Worm (Caenorhabditis elegans) whole organism, mixed stage, embryonic: ENCODE measurements around the gene ipla-7.

ENCODE experiments used
- blmp-1 ChIP-seq: fragments of 150-350 bp; optimal IDR thresholded peaks from 2 replicates; lab custom pipeline; 2014; ENCODE audit warnings: missing biosample characterization, missing genetic modification characterization
- ceh-39 ChIP-seq: fragments of 150-350 bp; optimal IDR thresholded peaks from 2 replicates; lab custom pipeline; 2014; ENCODE audit warnings: missing biosample characterization, missing genetic modification characterization
- ces-1 ChIP-seq: fragments of 150-350 bp; optimal IDR thresholded peaks from 2 replicates; lab custom pipeline; 2014; ENCODE audit warnings: missing biosample characterization, missing genetic modification reagents, missing genetic modification characterization
- elt-1 ChIP-seq: sonication (generic microtip); optimal IDR thresholded peaks from 2 replicates; lab custom pipeline; 2017; ENCODE audit warnings: missing genetic modification characterization, mild to moderate bottlenecking, missing compliant biosample characterization, antibody characterized with exemption, moderate library complexity, borderline replicate concordance; ENCODE audit not compliant: insufficient read depth
- snpc-4 ChIP-seq: fragments of 150-350 bp; optimal IDR thresholded peaks from 2 replicates; lab custom pipeline; 2014; ENCODE audit warnings: missing biosample characterization, missing genetic modification characterization
- unc-39 ChIP-seq: fragments of 150-350 bp; optimal IDR thresholded peaks from 2 replicates; lab custom pipeline; 2014; ENCODE audit warnings: missing biosample characterization, missing genetic modification characterization
- unc-62 ChIP-seq: fragments of 150-350 bp; optimal IDR thresholded peaks from 2 replicates; lab custom pipeline; 2014; ENCODE audit warnings: missing biosample characterization, missing genetic modification reagents, missing genetic modification characterization

ce11 chrIV:10066456-10066855 lies 3.8 kb upstream of the ipla-7 start:
- no peak for TF ChIP-seq elt-1 (tag; lab: Kevin White, UChicago)
- no peak for TF ChIP-seq snpc-4 (tag; lab: Kevin White, UChicago)
- TF ChIP-seq unc-62 (GFP tag; lab: Kevin White, UChicago): no peak
- no peak for TF ChIP-seq unc-39 (tag; lab: Kevin White, UChicago)
- no peak for TF ChIP-seq ces-1 (GFP tag; lab: Kevin White, UChicago)
- no peak for TF ChIP-seq ceh-39
- TF ChIP-seq blmp-1 (tag; lab: Kevin White, UChicago): no peak
